Worm (Caenorhabditis elegans): ENCODE measurements around the gene nhr-180.

DNA sequence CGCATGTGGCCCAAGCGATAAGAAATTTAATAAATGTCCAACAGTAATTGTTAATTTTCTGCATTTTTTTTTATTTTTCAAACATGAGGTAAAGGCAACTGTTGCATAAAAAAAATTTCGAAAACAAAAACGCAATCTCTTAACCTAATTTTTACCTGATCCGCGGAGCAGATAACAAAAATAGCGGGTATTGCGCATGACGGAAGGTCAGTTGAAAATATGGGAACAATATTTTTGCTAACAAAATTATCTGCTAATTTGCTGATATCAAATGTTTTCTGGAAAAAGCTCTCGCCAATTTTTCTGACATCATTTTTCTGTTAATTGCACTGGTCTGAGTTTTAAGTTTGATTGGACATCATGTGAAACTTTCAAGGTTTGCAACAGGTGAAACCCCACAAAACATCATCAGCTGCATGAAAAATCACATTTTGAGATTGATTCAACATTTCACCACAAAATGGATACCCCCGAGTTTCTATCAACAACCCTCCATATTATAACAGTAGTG, 2.9 kb downstream of the nhr-180 start, which contains the start of the genes F31F4.11 and srh-266:
- TF ChIP-seq rnt-1 (tag; optimal IDR thresholded peaks at IDR 0.05) = no peak
- no peak for TF ChIP-seq pag-3 (tag; optimal IDR thresholded peaks at IDR 0.05; ENCODE audit: borderline replicate concordance)
- TF ChIP-seq ceh-22 (tag; optimal IDR thresholded peaks at IDR 0.05) = no peak
- no peak for TF ChIP-seq Y22D7AL.16 (tag; optimal IDR thresholded peaks at IDR 0.05)

Data from whole organism, late embryonic.